Fruit fly (Drosophila melanogaster): ENCODE measurements around the gene Hipk.

Hipk gene

dm6 chr3L:589290-590281, 46.7 kb downstream of the Hipk start (continued):
- TF ChIP-seq pan (optimal IDR thresholded peaks at IDR 0.05) = no peak
- peak in 1 of 2 experiments; percentile 91 for TF ChIP-seq pan (GFP tag; optimal IDR thresholded peaks at IDR 0.05 in 1 of 2, IDR thresholded peaks at IDR 0.05 in 1 of 2)
- peak; percentile 85 for TF ChIP-seq CG8388 (GFP tag; optimal IDR thresholded peaks at IDR 0.05)
- TF ChIP-seq NC2β (GFP tag; optimal IDR thresholded peaks at IDR 0.05) = peak; percentile 87
- TF ChIP-seq vnd (GFP tag; IDR thresholded peaks at IDR 0.05; ENCODE audit: partially characterized antibody) = no peak
- peak; percentile 24 for TF ChIP-seq psq (GFP tag; optimal IDR thresholded peaks at IDR 0.05)
- peak; percentile 79 for TF ChIP-seq CG12236 (GFP tag; optimal IDR thresholded peaks at IDR 0.05)
- peak; percentile 71 for TF ChIP-seq CG34376 (GFP tag; optimal IDR thresholded peaks at IDR 0.05)
- peak; percentile 88 for TF ChIP-seq Rx (GFP tag; IDR thresholded peaks at IDR 0.05)
- peak; percentile 83 for TF ChIP-seq oc (tag; optimal IDR thresholded peaks at IDR 0.05)
- peak; percentile 89 for TF ChIP-seq E2f1 (GFP tag; IDR thresholded peaks at IDR 0.05)
- peak; percentile 73 for TF ChIP-seq Taf1 (GFP tag; IDR thresholded peaks at IDR 0.05)
- peak; percentile 87 for TF ChIP-seq CG18262 (tag; optimal IDR thresholded peaks at IDR 0.05)
- no peak for TF ChIP-seq tna (GFP tag; IDR thresholded peaks at IDR 0.05; ENCODE audit: partially characterized antibody)
- TF ChIP-seq CG4707 (GFP tag; optimal IDR thresholded peaks at IDR 0.05) = peak; percentile 72
- peak; percentile 66; the same call in 1 of the 3 replicates for TF ChIP-seq sr (GFP tag; IDR thresholded peaks at IDR 0.05)
- TF ChIP-seq jumu (GFP tag; optimal IDR thresholded peaks at IDR 0.05) = peak; percentile 94
- peak; percentile 89 for TF ChIP-seq CG30431 (GFP tag; optimal IDR thresholded peaks at IDR 0.05)
- TF ChIP-seq CG32767 (GFP tag; IDR thresholded peaks at IDR 0.05) = peak; percentile 75
- peak; percentile 93 for TF ChIP-seq Side (GFP tag; optimal IDR thresholded peaks at IDR 0.05)
- TF ChIP-seq gcm2 (GFP tag; optimal IDR thresholded peaks at IDR 0.05) = peak; percentile 63
- peak; percentile 80 for TF ChIP-seq CG17612 (GFP tag; IDR thresholded peaks at IDR 0.05)
- peak; percentile 74 for TF ChIP-seq CG10431 (GFP tag; optimal IDR thresholded peaks at IDR 0.05)
- peak; percentile 93 for TF ChIP-seq CG13624 (GFP tag; optimal IDR thresholded peaks at IDR 0.05)
- TF ChIP-seq Neu2 (GFP tag; optimal IDR thresholded peaks at IDR 0.05; ENCODE audit: borderline replicate concordance) = peak; percentile 71
- peak; percentile 75 for TF ChIP-seq Oaz (GFP tag; IDR thresholded peaks at IDR 0.05)
- peak; percentile 84 for TF ChIP-seq ash1 (GFP tag; optimal IDR thresholded peaks at IDR 0.05)
- no peak for TF ChIP-seq CG8478 (optimal IDR thresholded peaks at IDR 0.05)
- TF ChIP-seq Camta (GFP tag; optimal IDR thresholded peaks at IDR 0.05) = peak; percentile 86
- TF ChIP-seq ato (GFP tag; IDR thresholded peaks at IDR 0.05; ENCODE audit: partially characterized antibody) = no peak
- peak; percentile 61 for TF ChIP-seq fd102C (GFP tag; optimal IDR thresholded peaks at IDR 0.05)
- TF ChIP-seq bab2 (GFP tag; optimal IDR thresholded peaks at IDR 0.05) = peak; percentile 86
- peak; percentile 41 for TF ChIP-seq YL-1 (GFP tag; optimal IDR thresholded peaks at IDR 0.05)
- peak; percentile 81 for TF ChIP-seq peb (GFP tag; IDR thresholded peaks at IDR 0.05)
- TF ChIP-seq chm (GFP tag; IDR thresholded peaks at IDR 0.05) = peak; percentile 95
- peak; percentile 89 for TF ChIP-seq ems (GFP tag; optimal IDR thresholded peaks at IDR 0.05)
- TF ChIP-seq NC2α (GFP tag; optimal IDR thresholded peaks at IDR 0.05) = peak; percentile 90
- TF ChIP-seq Atf-2 (GFP tag; optimal IDR thresholded peaks at IDR 0.05) = peak; percentile 87
- TF ChIP-seq dmrt11E (tag; optimal IDR thresholded peaks at IDR 0.05) = peak; percentile 91
- peak; percentile 95 for TF ChIP-seq CG1603 (tag; optimal IDR thresholded peaks at IDR 0.05)
- TF ChIP-seq slou (GFP tag; optimal IDR thresholded peaks at IDR 0.05) = peak; percentile 63
- peak; percentile 84 for TF ChIP-seq CG13296 (GFP tag; optimal IDR thresholded peaks at IDR 0.05)
- TF ChIP-seq toy (GFP tag; IDR thresholded peaks at IDR 0.05) = peak; percentile 79
- peak; percentile 94 for TF ChIP-seq NFAT (GFP tag; IDR thresholded peaks at IDR 0.05)
- TF ChIP-seq C15 (GFP tag; IDR thresholded peaks at IDR 0.05) = peak; percentile 63; the same call in 2 of the 3 replicates
- TF ChIP-seq p53 (GFP tag; optimal IDR thresholded peaks at IDR 0.05) = peak; percentile 86
- TF ChIP-seq CG3726 (GFP tag; IDR thresholded peaks at IDR 0.05) = peak; percentile 89; the same call in 2 of the 3 replicates
- TF ChIP-seq CG10543 (GFP tag; optimal IDR thresholded peaks at IDR 0.05) = peak; percentile 95
- peak; percentile 77 for TF ChIP-seq CG11093 (GFP tag; IDR thresholded peaks at IDR 0.05)

All from whole organism, embryonic.